Fruit fly (Drosophila melanogaster): Measurements from ENCODE around the gene Cpr66D.
A peak's percentile ranks its signal among the peaks of the same experiment; 100 is the strongest.

The Cpr66D gene

DNA sequence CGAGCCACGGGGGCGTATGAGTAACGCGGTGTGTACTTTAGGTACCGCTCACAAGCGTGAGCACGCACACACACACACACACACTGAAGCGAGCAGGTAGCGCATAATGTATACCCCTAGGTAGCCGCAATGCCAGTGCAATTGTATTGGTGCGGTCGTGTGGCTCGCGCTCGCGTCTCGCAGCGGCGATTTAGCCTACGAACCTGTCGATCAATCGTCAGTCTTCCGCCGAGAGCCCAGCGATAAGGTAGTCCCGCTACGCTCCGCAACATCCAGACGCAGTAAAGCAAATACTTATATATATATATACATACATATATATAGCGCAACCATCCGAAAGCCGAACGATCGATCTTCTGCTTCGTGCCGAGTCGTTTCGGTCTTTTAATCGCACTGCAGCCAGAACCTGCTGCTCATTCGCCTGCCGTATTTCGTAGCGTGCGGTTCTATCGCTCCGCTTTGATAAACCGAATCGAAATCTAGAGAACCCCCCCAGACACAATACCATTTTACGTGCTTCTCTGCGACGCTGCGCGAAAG, 35.4 kb downstream of the Cpr66D start, which contains the start of gene hry (continued):
- TF ChIP-seq PHDP (tag; optimal IDR thresholded peaks at IDR 0.05) (peak; percentile 23), CG10321 (GFP tag; IDR thresholded peaks at IDR 0.05) (peak; percentile 20; the same call in 1 of the 2 replicates), HmgZ (tag; optimal IDR thresholded peaks at IDR 0.05) (peak; percentile 42), CG10565 (GFP tag; optimal IDR thresholded peaks at IDR 0.05) (no peak), btn (GFP tag; optimal IDR thresholded peaks at IDR 0.05) (no peak), Dip2 (GFP tag; IDR thresholded peaks at IDR 0.05) (no peak), chn (GFP tag; optimal IDR thresholded peaks at IDR 0.05) (peak; percentile 13), tll (GFP tag; optimal IDR thresholded peaks at IDR 0.05) (peak in 1 of 2 experiments; percentile 83), kni (GFP tag; optimal IDR thresholded peaks at IDR 0.05) (peak; percentile 93), Sox100B (GFP tag; optimal IDR thresholded peaks at IDR 0.05) (no peak), hkb (optimal IDR thresholded peaks at IDR 0.05) (no peak), hkb (GFP tag; IDR thresholded peaks at IDR 0.05) (peak; percentile 66), grn (GFP tag; optimal IDR thresholded peaks at IDR 0.05) (peak; percentile 52), klu (GFP tag; IDR thresholded peaks at IDR 0.05) (no peak), stwl (tag; optimal IDR thresholded peaks at IDR 0.05) (peak; percentile 10), tap (tag; optimal IDR thresholded peaks at IDR 0.05) (peak; percentile 32), CG16815 (GFP tag; optimal IDR thresholded peaks at IDR 0.05) (no peak), HLHmδ (GFP tag; optimal IDR thresholded peaks at IDR 0.05) (peak; percentile 93), exex (tag; optimal IDR thresholded peaks at IDR 0.05) (peak; percentile 29), MTF-1 (GFP tag; optimal IDR thresholded peaks at IDR 0.05; ENCODE audit: borderline replicate concordance) (peak; percentile 33), CG13296 (GFP tag; optimal IDR thresholded peaks at IDR 0.05) (peak; percentile 52), Neu2 (GFP tag; optimal IDR thresholded peaks at IDR 0.05; ENCODE audit: borderline replicate concordance) (no peak), CG6689 (GFP tag; IDR thresholded peaks at IDR 0.05) (peak; percentile 36; the same call in 1 of the 2 replicates), Optix (GFP tag; IDR thresholded peaks at IDR 0.05) (0 out of 3 replicates have a peak, but pooled peaks have one; percentile 40), CG7786 (GFP tag; optimal IDR thresholded peaks at IDR 0.05) (no peak), Mes4 (GFP tag; optimal IDR thresholded peaks at IDR 0.05) (no peak), Myb (GFP tag; optimal IDR thresholded peaks at IDR 0.05) (no peak), ci (GFP tag; IDR thresholded peaks at IDR 0.05) (peak; percentile 80; the same call in 2 of the 3 replicates), CG6272 (GFP tag; IDR thresholded peaks at IDR 0.05) (no peak), salm (tag; optimal IDR thresholded peaks at IDR 0.05) (peak; percentile 39), E2f2 (GFP tag; IDR thresholded peaks at IDR 0.05) (no peak; the same call in 1 of the 2 replicates), lilli (GFP tag; optimal IDR thresholded peaks at IDR 0.05) (peak; percentile 44), CG9797 (GFP tag; optimal IDR thresholded peaks at IDR 0.05) (no peak), CG4328 (GFP tag; optimal IDR thresholded peaks at IDR 0.05) (peak; percentile 41), CG7839 (tag; optimal IDR thresholded peaks at IDR 0.05) (peak; percentile 19), CG2712 (tag; optimal IDR thresholded peaks at IDR 0.05) (peak; percentile 66), CG3281 (GFP tag; optimal IDR thresholded peaks at IDR 0.05) (peak; percentile 54), wdn (GFP tag; IDR thresholded peaks at IDR 0.05) (no peak), CG8924 (tag; optimal IDR thresholded peaks at IDR 0.05) (peak; percentile 44), CG2889 (GFP tag; IDR thresholded peaks at IDR 0.05) (no peak), CG7745 (tag; optimal IDR thresholded peaks at IDR 0.05) (peak; percentile 4), Sin3A (optimal IDR thresholded peaks at IDR 0.05) (no peak), CG17385 (GFP tag; optimal IDR thresholded peaks at IDR 0.05) (peak; percentile 49), CG15269 (tag; optimal IDR thresholded peaks at IDR 0.05) (peak; percentile 56), Elba2 (GFP tag; optimal IDR thresholded peaks at IDR 0.05) (no peak), CG12299 (tag; optimal IDR thresholded peaks at IDR 0.05) (peak; percentile 39), CG14710 (tag; optimal IDR thresholded peaks at IDR 0.05) (peak; percentile 16), CG15073 (GFP tag; optimal IDR thresholded peaks at IDR 0.05) (no peak), CG33557 (GFP tag; optimal IDR thresholded peaks at IDR 0.05) (peak; percentile 49), CG12071 (GFP tag; optimal IDR thresholded peaks at IDR 0.05) (peak; percentile 38)
